Fruit fly (Drosophila melanogaster) whole organism, prepupa: ENCODE measurements around the gene CG7252.

ENCODE experiments used
- CG11902 ChIP-seq: fragments of 200-800 bp; sonication (Bioruptor generic); optimal IDR thresholded peaks from 3 replicates; lab custom pipeline; 2016; ENCODE audit warnings: missing biosample characterization, missing genetic modification characterization
- CG6854 ChIP-seq: fragments of 200-800 bp; sonication (Bioruptor generic); optimal IDR thresholded peaks from 2 replicates; lab custom pipeline; 2017; ENCODE audit warnings: missing biosample characterization, mild to moderate bottlenecking, missing genetic modification characterization
- CG7368 ChIP-seq: fragments of 200-800 bp; sonication (Bioruptor generic); optimal IDR thresholded peaks from 3 replicates; lab custom pipeline; 2016; ENCODE audit warnings: missing biosample characterization, missing genetic modification characterization
- Sox14 ChIP-seq: fragments of 200-800 bp; sonication (Bioruptor generic); optimal IDR thresholded peaks from 3 replicates; lab custom pipeline; 2016; ENCODE audit warnings: missing biosample characterization, missing genetic modification characterization
- achi ChIP-seq: fragments of 200-800 bp; sonication (Bioruptor generic); optimal IDR thresholded peaks from 3 replicates; lab custom pipeline; 2016; ENCODE audit warnings: missing biosample characterization, missing genetic modification characterization
- fd59A ChIP-seq: fragments of 200-800 bp; sonication (Bioruptor generic); optimal IDR thresholded peaks from 2 replicates; lab custom pipeline; 2017; ENCODE audit warnings: missing biosample characterization, mild to moderate bottlenecking, missing genetic modification characterization, missing genetic modification reagents
- spab ChIP-seq: fragments of 200-800 bp; sonication (Bioruptor generic); optimal IDR thresholded peaks from 2 replicates; lab custom pipeline; 2017; ENCODE audit warnings: missing biosample characterization, mild to moderate bottlenecking, missing genetic modification characterization, missing genetic modification reagents

DNA sequence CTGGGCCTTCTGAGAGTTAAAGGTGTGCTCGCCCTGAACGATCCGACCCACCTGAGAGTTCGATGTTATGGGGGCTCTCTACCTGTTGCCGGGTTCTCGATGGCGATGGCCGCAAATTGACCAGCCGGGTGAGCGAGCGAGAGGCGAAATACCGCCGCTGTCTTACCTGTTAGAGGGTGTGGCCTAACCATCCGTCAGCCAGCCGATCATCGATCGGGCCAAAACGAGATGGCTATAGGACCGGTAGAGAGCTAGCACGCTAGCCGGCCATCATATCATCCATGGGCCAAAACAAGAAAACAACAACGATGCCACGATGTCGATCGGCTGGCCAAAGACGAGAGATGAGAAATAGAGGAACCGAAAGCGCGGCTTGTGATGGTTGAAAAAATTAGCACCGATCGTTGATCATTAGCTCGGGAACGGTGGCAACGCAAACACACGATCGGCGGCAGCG lies 20.2 kb upstream of the CG7252 start, which contains the start of gene byn:
- TF ChIP-seq Sox14 (GFP tag; lab: Kevin White, UChicago) (no peak), CG6854 (GFP tag; lab: Kevin White, UChicago) (no peak), CG11902 (GFP tag; lab: Kevin White, UChicago) (no peak), spab (GFP tag; lab: Kevin White, UChicago) (no peak), achi (GFP tag; lab: Kevin White, UChicago) (no peak), CG7368 (GFP tag; lab: Kevin White, UChicago) (no peak), fd59A (no peak)
